Worm (Caenorhabditis elegans) whole organism, midembryonic: Measurements from ENCODE around the gene Y57G11C.5.

Source experiments
- ztf-23 ChIP-seq: fragments of 200-800 bp; sonication (Bioruptor generic); IDR thresholded peaks from 2 replicates; pipeline ENCODE4 v1.3.6; 2022; ENCODE audit warnings: missing genetic modification reagents, missing genetic modification characterization, missing compliant biosample characterization
- ztf-29 ChIP-seq: fragments of 200-800 bp; sonication (Bioruptor generic); IDR thresholded peaks from 2 replicates; pipeline ENCODE4 v1.3.6; 2022; ENCODE audit warnings: missing genetic modification reagents, missing genetic modification characterization, missing compliant biosample characterization

- no peak for TF ChIP-seq ztf-23 (GFP tag; lab: Robert Waterston, UW)
- no peak for TF ChIP-seq ztf-29 (GFP tag; lab: Robert Waterston, UW)
Observed at ce11 chrIV:14729272-14729671, 36.0 kb downstream of the Y57G11C.5 start.
